Fruit fly (Drosophila melanogaster) whole organism, embryonic: ENCODE data around the gene Fdh.

Experiments
- B-H2 ChIP-seq: fragments of 200-800 bp; sonication (Bioruptor generic); optimal IDR thresholded peaks from 2 replicates; lab custom pipeline; 2018; ENCODE audit warnings: missing biosample characterization, mild to moderate bottlenecking, missing genetic modification characterization
- CG10366 ChIP-seq: fragments of 200-800 bp; sonication (Bioruptor generic); IDR thresholded peaks from 2 replicates; pipeline ENCODE4 v1.3.6; 2022; ENCODE audit warnings: missing biosample characterization, missing genetic modification characterization
- CG11456 ChIP-seq: fragments of 200-800 bp; sonication (Bioruptor generic); IDR thresholded peaks from 3 replicates; pipeline ENCODE4 v1.3.6; 2022; ENCODE audit warnings: missing biosample characterization, missing genetic modification characterization
- CG12236 ChIP-seq: fragments of 200-800 bp; sonication (Bioruptor generic); optimal IDR thresholded peaks from 2 replicates; lab custom pipeline; 2016; ENCODE audit warnings: missing biosample characterization, missing genetic modification characterization
- CG1233 ChIP-seq: fragments of 200-800 bp; sonication (Bioruptor generic); optimal IDR thresholded peaks from 4 replicates; lab custom pipeline; 2018; ENCODE audit warnings: missing biosample characterization, mild to moderate bottlenecking, missing genetic modification characterization
- CG12659 ChIP-seq: fragments of 200-800 bp; sonication (Bioruptor generic); optimal IDR thresholded peaks from 3 replicates; lab custom pipeline; 2017; ENCODE audit warnings: mild to moderate bottlenecking, missing biosample characterization, missing genetic modification reagents, missing genetic modification characterization
- CG13894 ChIP-seq: fragments of 200-800 bp; sonication (Bioruptor generic); optimal IDR thresholded peaks from 3 replicates; lab custom pipeline; 2018; ENCODE audit warnings: missing biosample characterization, mild to moderate bottlenecking, missing genetic modification characterization, moderate library complexity
- CG15269 ChIP-seq: fragments of 200-800 bp; sonication (Bioruptor generic); optimal IDR thresholded peaks from 2 replicates; lab custom pipeline; 2018; ENCODE audit warnings: missing biosample characterization, mild to moderate bottlenecking, missing genetic modification characterization, moderate library complexity
- CG2889 ChIP-seq: fragments of 200-800 bp; sonication (Bioruptor generic); IDR thresholded peaks from 3 replicates; pipeline ENCODE4 v1.3.6; 2022; ENCODE audit warnings: missing biosample characterization, missing genetic modification characterization
- CG30431 ChIP-seq: fragments of 200-800 bp; sonication (Bioruptor generic); optimal IDR thresholded peaks from 2 replicates; lab custom pipeline; 2017; ENCODE audit warnings: missing biosample characterization, missing genetic modification characterization
- CG3065 ChIP-seq: fragments of 200-800 bp; sonication (Bioruptor generic); optimal IDR thresholded peaks from 2 replicates; lab custom pipeline; 2016; ENCODE audit warnings: missing biosample characterization, missing genetic modification characterization
- CG31365 ChIP-seq: fragments of 200-800 bp; sonication (Bioruptor generic); optimal IDR thresholded peaks from 2 replicates; lab custom pipeline; 2018; ENCODE audit warnings: missing biosample characterization, mild to moderate bottlenecking, missing genetic modification characterization
- CG42726 ChIP-seq: fragments of 200-800 bp; sonication (Bioruptor generic); IDR thresholded peaks from 2 replicates; pipeline ENCODE4 v1.3.6; 2022; ENCODE audit warnings: missing biosample characterization, missing genetic modification characterization; ENCODE audit not compliant: partially characterized antibody
- CG4328 ChIP-seq: fragments of 200-800 bp; sonication (Bioruptor generic); optimal IDR thresholded peaks from 3 replicates; lab custom pipeline; 2017; ENCODE audit warnings: missing biosample characterization, missing genetic modification reagents, missing genetic modification characterization
- CG7271 ChIP-seq: fragments of 200-800 bp; sonication (Bioruptor generic); optimal IDR thresholded peaks from 2 replicates; lab custom pipeline; 2018; ENCODE audit warnings: missing biosample characterization, mild to moderate bottlenecking, missing genetic modification characterization, moderate library complexity
- CG8765 ChIP-seq: fragments of 200-800 bp; sonication (Bioruptor generic); IDR thresholded peaks from 2 replicates; pipeline ENCODE4 v1.3.6; 2022; ENCODE audit warnings: missing biosample characterization, missing genetic modification characterization
- Doc3 ChIP-seq: fragments of 200-800 bp; sonication (Bioruptor generic); IDR thresholded peaks from 3 replicates; pipeline ENCODE4 v1.3.6; 2022; ENCODE audit warnings: missing biosample characterization, missing genetic modification characterization; ENCODE audit not compliant: partially characterized antibody
- Fer2 ChIP-seq: fragments of 200-800 bp; sonication (Bioruptor generic); optimal IDR thresholded peaks from 2 replicates; lab custom pipeline; 2018; ENCODE audit warnings: missing biosample characterization, mild to moderate bottlenecking, missing genetic modification characterization, moderate library complexity
- HmgZ ChIP-seq: fragments of 200-800 bp; sonication (Bioruptor generic); optimal IDR thresholded peaks from 2 replicates; lab custom pipeline; 2018; ENCODE audit warnings: missing biosample characterization, mild to moderate bottlenecking, missing genetic modification characterization
- Hmr ChIP-seq: fragments of 200-800 bp; sonication (Bioruptor generic); optimal IDR thresholded peaks from 3 replicates; lab custom pipeline; 2017; ENCODE audit warnings: mild to moderate bottlenecking, missing biosample characterization, missing genetic modification reagents, missing genetic modification characterization
- Hmx ChIP-seq: fragments of 200-800 bp; sonication (Bioruptor generic); optimal IDR thresholded peaks from 2 replicates; lab custom pipeline; 2016; ENCODE audit warnings: missing biosample characterization, missing genetic modification characterization
- Hr39 ChIP-seq: fragments of >200 bp; optimal IDR thresholded peaks from 2 replicates; lab custom pipeline; 2017
- Hr51 ChIP-seq, 2 experiments: fragments of 200-800 bp; sonication (Bioruptor generic); optimal IDR thresholded peaks; 2 replicates in 1 of 2; 3 replicates in 1 of 2; lab custom pipeline; 2016 to 2018; ENCODE audit warnings: missing biosample characterization in 2 of 2, missing genetic modification characterization in 2 of 2, mild to moderate bottlenecking in 1 of 2, moderate library complexity in 1 of 2
- Jarid2 ChIP-seq: fragments of 200-800 bp; sonication (Bioruptor generic); optimal IDR thresholded peaks from 3 replicates; lab custom pipeline; 2017; ENCODE audit warnings: mild to moderate bottlenecking, missing biosample characterization, missing genetic modification reagents, missing genetic modification characterization
- Kr ChIP-seq: fragments of 200-800 bp; sonication (Bioruptor generic); optimal IDR thresholded peaks from 2 replicates; lab custom pipeline; 2017; ENCODE audit warnings: missing biosample characterization, mild to moderate bottlenecking, missing genetic modification characterization
- Lhr ChIP-seq: fragments of 200-800 bp; sonication (Bioruptor generic); optimal IDR thresholded peaks from 3 replicates; lab custom pipeline; 2017; ENCODE audit warnings: mild to moderate bottlenecking, missing biosample characterization, missing genetic modification reagents, missing genetic modification characterization
- MESR4 ChIP-seq: fragments of 200-800 bp; sonication (Bioruptor generic); optimal IDR thresholded peaks from 2 replicates; lab custom pipeline; 2018; ENCODE audit warnings: missing biosample characterization, mild to moderate bottlenecking, missing genetic modification characterization, moderate library complexity
- NFAT ChIP-seq: fragments of 200-800 bp; sonication (Bioruptor generic); IDR thresholded peaks from 2 replicates; pipeline ENCODE4 v1.3.6; 2022; ENCODE audit warnings: missing biosample characterization, missing genetic modification characterization
- PHDP ChIP-seq: fragments of 200-800 bp; sonication (Bioruptor generic); optimal IDR thresholded peaks from 3 replicates; lab custom pipeline; 2018; ENCODE audit warnings: missing biosample characterization, mild to moderate bottlenecking, missing genetic modification characterization, moderate library complexity
- Sry-β ChIP-seq: fragments of 200-800 bp; sonication (Bioruptor generic); optimal IDR thresholded peaks from 2 replicates; lab custom pipeline; 2018; ENCODE audit warnings: missing biosample characterization, mild to moderate bottlenecking, missing genetic modification characterization, moderate library complexity
- Xbp1 ChIP-seq: fragments of 200-800 bp; sonication (Bioruptor generic); optimal IDR thresholded peaks from 3 replicates; lab custom pipeline; 2016; ENCODE audit warnings: missing biosample characterization, mild to moderate bottlenecking, missing genetic modification characterization
- chif ChIP-seq, 2 experiments: fragments of 200-800 bp; sonication (Bioruptor generic); optimal IDR thresholded peaks; 3 replicates each; lab custom pipeline; 2016; ENCODE audit warnings: missing biosample characterization in 2 of 2, missing genetic modification characterization in 2 of 2
- corto ChIP-seq: fragments of 200-800 bp; sonication (Bioruptor generic); optimal IDR thresholded peaks from 2 replicates; lab custom pipeline; 2016; ENCODE audit warnings: missing biosample characterization, mild to moderate bottlenecking, missing genetic modification characterization, moderate library complexity
- danr ChIP-seq: fragments of 200-800 bp; sonication (Bioruptor generic); IDR thresholded peaks from 2 replicates; pipeline ENCODE4 v1.3.6; 2022; ENCODE audit warnings: missing biosample characterization, missing genetic modification characterization
- dimm ChIP-seq: fragments of 200-800 bp; sonication (Bioruptor generic); IDR thresholded peaks from 2 replicates; pipeline ENCODE4 v1.3.6; 2022; ENCODE audit warnings: missing biosample characterization, missing genetic modification characterization
- disco-r ChIP-seq: fragments of 200-800 bp; sonication (Bioruptor generic); optimal IDR thresholded peaks from 2 replicates; lab custom pipeline; 2016; ENCODE audit warnings: missing biosample characterization, missing genetic modification characterization
- hkb ChIP-seq, 2 experiments: fragments of 200-800 bp in 1 of 2; fragments of >200 bp in 1 of 2; sonication (Bioruptor generic) in 1 of 2; IDR thresholded peaks in 1 of 2; optimal IDR thresholded peaks in 1 of 2; 2 replicates each; pipeline versions ENCODE4 v1.3.6 to Lab custom; 2017 to 2022; ENCODE audit warnings: missing biosample characterization in 1 of 2, missing genetic modification characterization in 1 of 2
- nerfin-1 ChIP-seq: fragments of 200-800 bp; sonication (Bioruptor generic); optimal IDR thresholded peaks from 3 replicates; lab custom pipeline; 2019; ENCODE audit warnings: missing biosample characterization, mild to moderate bottlenecking, missing genetic modification characterization, moderate library complexity
- prd ChIP-seq, 3 experiments: fragments of >200 bp in 2 of 3; fragments of 200-800 bp in 1 of 3; sonication (Bioruptor generic) in 1 of 3; optimal IDR thresholded peaks in 2 of 3; IDR thresholded peaks in 1 of 3; 2 replicates in 2 of 3; 3 replicates in 1 of 3; pipeline versions ENCODE4 v1.3.6 to Lab custom; 2017 to 2022; ENCODE audit warnings: missing biosample characterization in 1 of 3, missing genetic modification characterization in 1 of 3
- psq ChIP-seq: fragments of 200-800 bp; sonication (Bioruptor generic); optimal IDR thresholded peaks from 2 replicates; lab custom pipeline; 2017; ENCODE audit warnings: missing biosample characterization, missing genetic modification characterization
- pzg ChIP-seq: fragments of 200-800 bp; sonication (Bioruptor generic); optimal IDR thresholded peaks from 3 replicates; lab custom pipeline; 2018; ENCODE audit warnings: missing biosample characterization, mild to moderate bottlenecking, missing genetic modification characterization, moderate library complexity
- rib ChIP-seq: fragments of 200-800 bp; sonication (Bioruptor generic); IDR thresholded peaks from 2 replicates; pipeline ENCODE4 v1.3.6; 2022; ENCODE audit warnings: missing biosample characterization, missing genetic modification characterization
- row ChIP-seq: fragments of 200-800 bp; sonication (Bioruptor generic); IDR thresholded peaks from 3 replicates; pipeline ENCODE4 v1.3.6; 2022; ENCODE audit warnings: missing biosample characterization, missing genetic modification characterization
- tll ChIP-seq, 2 experiments: fragments of 200-800 bp in 1 of 2; fragments of >200 bp in 1 of 2; sonication (Bioruptor generic) in 1 of 2; optimal IDR thresholded peaks; 2 replicates each; lab custom pipeline; 2017 to 2019; ENCODE audit warnings: missing biosample characterization in 2 of 2, missing genetic modification characterization in 2 of 2, mild to moderate bottlenecking in 1 of 2, moderate library complexity in 1 of 2
- trem ChIP-seq: fragments of 200-800 bp; optimal IDR thresholded peaks from 3 replicates; lab custom pipeline; 2019; ENCODE audit warnings: missing biosample characterization, mild to moderate bottlenecking, missing genetic modification characterization, moderate library complexity
- vvl ChIP-seq: fragments of 200-800 bp; sonication (Bioruptor generic); IDR thresholded peaks from 2 replicates; pipeline ENCODE4 v1.3.6; 2022; ENCODE audit warnings: missing biosample characterization, missing genetic modification characterization
- yki ChIP-seq: fragments of >200 bp; optimal IDR thresholded peaks from 3 replicates; lab custom pipeline; 2018

The Fdh gene

DNA sequence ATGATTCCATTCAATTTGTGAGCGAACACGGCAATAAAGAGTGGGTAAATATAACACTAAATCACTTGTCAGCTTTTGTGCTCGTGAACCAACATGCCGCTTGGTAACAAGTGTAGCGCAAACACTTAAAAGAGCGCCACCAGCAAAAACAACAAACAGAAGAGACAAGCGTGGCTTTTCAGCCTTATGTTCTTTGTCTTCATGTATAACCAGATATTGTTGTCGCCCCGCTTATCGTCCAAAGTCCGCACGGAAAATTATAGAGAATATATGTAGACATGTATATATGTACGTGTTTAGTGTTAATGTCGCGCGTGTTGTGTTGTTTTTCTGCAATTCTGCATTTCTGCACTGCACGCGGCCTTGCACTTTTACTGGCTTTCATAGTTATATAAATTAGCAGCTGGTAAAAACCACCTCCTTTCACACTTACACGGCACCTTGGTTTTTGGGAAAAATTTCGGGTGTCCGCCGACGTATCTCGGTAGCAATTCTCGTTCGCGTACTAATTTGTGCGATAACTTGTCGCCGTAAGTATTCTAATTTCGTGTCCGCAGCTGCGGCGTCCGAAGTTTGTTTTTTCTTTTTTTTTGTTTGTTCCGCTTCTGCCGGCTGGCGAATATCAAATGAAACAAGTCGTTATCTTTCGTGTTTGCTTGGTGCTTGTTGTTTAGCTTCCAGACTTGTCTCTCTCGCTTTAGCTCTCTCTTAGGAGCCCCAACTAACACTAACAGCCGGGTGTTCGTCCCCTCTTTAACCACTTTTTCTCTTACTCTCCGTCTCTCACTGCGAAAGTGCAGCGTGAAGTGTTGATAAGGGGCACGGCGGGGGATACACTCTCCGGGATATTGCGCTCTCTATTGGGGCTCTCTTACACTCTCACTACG lies 16.7 kb upstream of the Fdh start (continued):
- TF ChIP-seq tll (GFP tag; optimal IDR thresholded peaks at IDR 0.05; lab: Kevin White, UChicago) (no peak), HmgZ (peak; percentile 25), Jarid2 (peak; percentile 30), CG15269 (tag; lab: Kevin White, UChicago) (peak; percentile 34), MESR4 (GFP tag; lab: Kevin White, UChicago) (no peak), nerfin-1 (tag; lab: Kevin White, UChicago) (no peak), CG12236 (no peak), Fer2 (tag; lab: Kevin White, UChicago) (peak; percentile 34), Hr39 (lab: Kevin White, UChicago) (no peak), PHDP (tag; lab: Kevin White, UChicago) (peak; percentile 44), CG1233 (GFP tag; lab: Kevin White, UChicago) (no peak), dimm (GFP tag; lab: Robert Waterston, UW) (no peak), CG11456 (GFP tag; lab: Robert Waterston, UW) (peak; percentile 54; the same call in 2 of the 3 replicates), B-H2 (GFP tag; lab: Kevin White, UChicago) (no peak), Hr51 (GFP tag; optimal IDR thresholded peaks at IDR 0.05; lab: Kevin White, UChicago) (peak in 1 of 2 experiments; percentile 9), CG4328 (GFP tag; lab: Kevin White, UChicago) (no peak), Xbp1 (peak; percentile 2), trem (tag; lab: Kevin White, UChicago) (no peak), Sry-β (no peak), yki (lab: Kevin White, UChicago) (peak; percentile 83), Lhr (no peak), pzg (GFP tag; lab: Kevin White, UChicago) (no peak), Kr (GFP tag; lab: Kevin White, UChicago) (no peak), CG8765 (no peak), disco-r (no peak), Hmr (peak; percentile 17), corto (GFP tag; lab: Kevin White, UChicago) (no peak), rib (GFP tag; lab: Robert Waterston, UW) (peak; percentile 26; the same call in 1 of the 2 replicates), CG3065 (GFP tag; lab: Kevin White, UChicago) (no peak), row (GFP tag; lab: Robert Waterston, UW) (peak; percentile 65), hkb (optimal IDR thresholded peaks at IDR 0.05; lab: Kevin White, UChicago) (no peak), hkb (GFP tag; IDR thresholded peaks at IDR 0.05; lab: Robert Waterston, UW) (peak; percentile 44; the same call in 1 of the 2 replicates), CG42726 (GFP tag; lab: Robert Waterston, UW) (no peak), danr (GFP tag; lab: Robert Waterston, UW) (no peak), CG30431 (no peak), Doc3 (GFP tag; lab: Robert Waterston, UW) (no peak), Hmx (GFP tag; lab: Kevin White, UChicago) (no peak), vvl (GFP tag; lab: Robert Waterston, UW) (peak; percentile 36), CG10366 (GFP tag; lab: Robert Waterston, UW) (peak; percentile 40), prd (optimal IDR thresholded peaks at IDR 0.05; lab: Kevin White, UChicago) (no peak), prd (GFP tag; IDR thresholded peaks at IDR 0.05; lab: Robert Waterston, UW) (peak; percentile 41; the same call in 1 of the 3 replicates), NFAT (GFP tag; lab: Robert Waterston, UW) (peak; percentile 78), CG13894 (tag; lab: Kevin White, UChicago) (peak; percentile 43), CG7271 (tag; lab: Kevin White, UChicago) (no peak), CG31365 (tag; lab: Kevin White, UChicago) (peak; percentile 1), psq (no peak), CG2889 (no peak), chif (GFP tag; optimal IDR thresholded peaks at IDR 0.05; lab: Kevin White, UChicago) (no peak), CG12659 (GFP tag; lab: Kevin White, UChicago) (no peak)
